Worm (Caenorhabditis elegans) whole organism, young adult: ENCODE data around the gene fbxa-115.

Source experiments
- B0019.2 ChIP-seq: fragments of 200-800 bp; sonication (Bioruptor generic); conservative IDR thresholded peaks from 2 replicates; pipeline ENCODE4 v1.3.6; 2022; ENCODE audit warnings: missing genetic modification reagents, missing genetic modification characterization, missing compliant biosample characterization
- ama-1 ChIP-seq, 3 experiments: fragments of 150-350 bp in 1 of 3; sonication (generic microtip) in 2 of 3; optimal IDR thresholded peaks; 2 replicates each; lab custom pipeline; 2014 to 2018; ENCODE audit warnings: missing biosample characterization in 2 of 3, missing genetic modification characterization in 2 of 3, missing genetic modification reagents in 2 of 3
- aptf-2 ChIP-seq: fragments of 200-800 bp; sonication (Bioruptor generic); conservative IDR thresholded peaks from 2 replicates; pipeline ENCODE4 v1.3.6; 2022; ENCODE audit warnings: missing genetic modification reagents, missing genetic modification characterization, missing compliant biosample characterization
- egl-18 ChIP-seq: fragments of 200-800 bp; sonication (Bioruptor generic); IDR thresholded peaks from 2 replicates; pipeline ENCODE4 v1.3.6; 2022; ENCODE audit warnings: missing genetic modification reagents, missing genetic modification characterization, missing compliant biosample characterization
- nfyb-1 ChIP-seq: fragments of 200-800 bp; sonication (Bioruptor generic); IDR thresholded peaks from 2 replicates; pipeline ENCODE4 v1.3.6; 2022; ENCODE audit warnings: missing genetic modification reagents, missing genetic modification characterization, missing compliant biosample characterization
- snpc-4 ChIP-seq, 5 experiments: fragments of 150-350 bp in 1 of 5; sonication (generic microtip) in 4 of 5; optimal IDR thresholded peaks; 2 replicates each; lab custom pipeline; 2014 to 2018; ENCODE audit warnings: missing genetic modification characterization in 5 of 5, missing biosample characterization in 3 of 5, antibody characterized with exemption in 2 of 5, mild to moderate bottlenecking in 2 of 5, missing compliant biosample characterization in 2 of 5, missing genotype in 2 of 5, moderate library complexity in 2 of 5, missing genetic modification reagents in 1 of 5
- ztf-3 ChIP-seq: fragments of 200-800 bp; sonication (Bioruptor generic); optimal IDR thresholded peaks from 2 replicates; lab custom pipeline; 2018; ENCODE audit warnings: mild to moderate bottlenecking, missing genetic modification characterization, missing compliant biosample characterization

ce11 chrV:20165808-20166207 is 26.1 kb downstream of the fbxa-115 start:
- no peak for TF ChIP-seq nfyb-1
- TF ChIP-seq egl-18 (GFP tag; lab: Robert Waterston, UW): no peak
- no peak for TF ChIP-seq snpc-4 (GFP tag; optimal IDR thresholded peaks at IDR 0.05; lab: Kevin White, UChicago)
- TF ChIP-seq snpc-4 (tag; optimal IDR thresholded peaks at IDR 0.05; lab: Kevin White, UChicago): no peak
- TF ChIP-seq B0019.2 (GFP tag; lab: Robert Waterston, UW): no peak
- no peak for TF ChIP-seq aptf-2
- TF ChIP-seq ama-1 (optimal IDR thresholded peaks at IDR 0.05; lab: Kevin White, UChicago): no peak
- TF ChIP-seq ama-1 (GFP tag; optimal IDR thresholded peaks at IDR 0.05; lab: Kevin White, UChicago): no peak
- TF ChIP-seq ztf-3 (GFP tag; lab: Kevin White, UChicago): no peak
